Worm (Caenorhabditis elegans) whole organism, mixed stage, embryonic: Measurements from ENCODE around the gene gst-28.

Source experiments
- blmp-1 ChIP-seq: fragments of 150-350 bp; optimal IDR thresholded peaks from 2 replicates; lab custom pipeline; 2014; ENCODE audit warnings: missing biosample characterization, missing genetic modification characterization
- ham-2 ChIP-seq: fragments of 200-800 bp; sonication (Bioruptor generic); optimal IDR thresholded peaks from 2 replicates; lab custom pipeline; 2018; ENCODE audit warnings: mild to moderate bottlenecking, missing genetic modification characterization, missing compliant biosample characterization
- lin-13 ChIP-seq: fragments of 150-350 bp; optimal IDR thresholded peaks from 2 replicates; lab custom pipeline; 2014; ENCODE audit warnings: missing biosample characterization, missing genetic modification characterization
- lsy-2 ChIP-seq: fragments of 150-350 bp; optimal IDR thresholded peaks from 2 replicates; lab custom pipeline; 2014; ENCODE audit warnings: missing biosample characterization, missing genetic modification characterization
- mep-1 ChIP-seq: fragments of 150-350 bp; optimal IDR thresholded peaks from 2 replicates; lab custom pipeline; 2017; ENCODE audit warnings: missing biosample characterization, missing genetic modification reagents, missing genetic modification characterization, inconsistent platforms
- nhr-2 ChIP-seq: fragments of 150-350 bp; optimal IDR thresholded peaks from 2 replicates; lab custom pipeline; 2014; ENCODE audit warnings: missing biosample characterization, missing genetic modification characterization
- nhr-76 ChIP-seq: sonication (generic microtip); optimal IDR thresholded peaks from 2 replicates; lab custom pipeline; 2017; ENCODE audit warnings: missing biosample characterization, missing genetic modification characterization
- snpc-4 ChIP-seq: fragments of 150-350 bp; optimal IDR thresholded peaks from 2 replicates; lab custom pipeline; 2014; ENCODE audit warnings: missing biosample characterization, missing genetic modification characterization

DNA sequence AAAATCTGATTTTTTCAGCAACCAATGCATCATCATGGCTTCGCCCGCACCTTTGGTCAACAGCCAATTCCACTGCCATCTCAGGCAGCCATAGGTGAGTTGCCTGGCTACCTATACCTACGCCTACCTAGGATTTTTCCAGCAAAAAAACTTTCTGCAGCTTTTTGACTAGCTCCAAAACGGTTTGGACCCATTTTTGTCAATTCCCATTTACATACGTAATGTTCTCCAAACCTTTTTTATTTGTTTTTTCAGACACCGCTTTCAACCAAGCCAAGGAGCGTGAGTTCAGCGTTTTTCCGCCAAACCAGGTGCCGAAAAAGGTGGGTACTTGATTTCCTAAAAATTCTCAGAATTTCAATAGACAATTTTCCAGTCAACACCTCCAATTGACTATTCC lies 23.6 kb downstream of the gst-28 start:
- TF ChIP-seq nhr-76 (tag; lab: Kevin White, UChicago) (no peak), snpc-4 (no peak), nhr-2 (no peak), blmp-1 (tag; lab: Kevin White, UChicago) (no peak), lin-13 (tag; lab: Kevin White, UChicago) (no peak), mep-1 (no peak), lsy-2 (no peak), ham-2 (no peak)
